Fruit fly (Drosophila melanogaster) whole organism, embryonic: ENCODE results near the gene Gip.

Source experiments
- CG10979 ChIP-seq: fragments of 200-800 bp; sonication (Bioruptor generic); optimal IDR thresholded peaks from 2 replicates; lab custom pipeline; 2018; ENCODE audit warnings: missing biosample characterization, mild to moderate bottlenecking, missing genetic modification characterization, moderate library complexity
- CG15269 ChIP-seq: fragments of 200-800 bp; sonication (Bioruptor generic); optimal IDR thresholded peaks from 2 replicates; lab custom pipeline; 2018; ENCODE audit warnings: missing biosample characterization, mild to moderate bottlenecking, missing genetic modification characterization, moderate library complexity
- CG33557 ChIP-seq: fragments of 200-800 bp; sonication (Bioruptor generic); optimal IDR thresholded peaks from 2 replicates; lab custom pipeline; 2019; ENCODE audit warnings: missing biosample characterization, mild to moderate bottlenecking, missing genetic modification characterization, moderate library complexity
- HLH4C ChIP-seq: fragments of 200-800 bp; sonication (Bioruptor generic); IDR thresholded peaks from 3 replicates; pipeline ENCODE4 v1.3.6; 2022; ENCODE audit warnings: missing biosample characterization, missing genetic modification characterization; ENCODE audit not compliant: partially characterized antibody
- MESR4 ChIP-seq: fragments of 200-800 bp; sonication (Bioruptor generic); optimal IDR thresholded peaks from 2 replicates; lab custom pipeline; 2018; ENCODE audit warnings: missing biosample characterization, mild to moderate bottlenecking, missing genetic modification characterization, moderate library complexity
- Poxn ChIP-seq: fragments of 200-800 bp; sonication (Bioruptor generic); IDR thresholded peaks from 2 replicates; pipeline ENCODE4 v1.3.6; 2022; ENCODE audit warnings: missing biosample characterization, missing genetic modification characterization
- crp ChIP-seq, 2 experiments: fragments of 200-800 bp; sonication (Bioruptor generic); optimal IDR thresholded peaks; 2 replicates in 1 of 2; 3 replicates in 1 of 2; lab custom pipeline; 2017; ENCODE audit warnings: missing biosample characterization in 2 of 2, missing genetic modification characterization in 2 of 2, mild to moderate bottlenecking in 1 of 2, moderate library complexity in 1 of 2
- ham ChIP-seq: fragments of 200-800 bp; sonication (Bioruptor generic); IDR thresholded peaks from 2 replicates; pipeline ENCODE4 v1.3.6; 2022; ENCODE audit warnings: missing biosample characterization, missing genetic modification characterization
- hb ChIP-seq: fragments of 200-800 bp; sonication (Bioruptor generic); IDR thresholded peaks from 3 replicates; pipeline ENCODE4 v1.3.6; 2022; ENCODE audit warnings: missing biosample characterization, missing genetic modification characterization; ENCODE audit not compliant: partially characterized antibody
- hth ChIP-seq: fragments of >200 bp; optimal IDR thresholded peaks from 2 replicates; lab custom pipeline; 2017; ENCODE audit warnings: inconsistent platforms
- kah ChIP-seq: fragments of 200-800 bp; sonication (Bioruptor generic); optimal IDR thresholded peaks from 2 replicates; lab custom pipeline; 2018; ENCODE audit warnings: missing biosample characterization, mild to moderate bottlenecking, missing genetic modification characterization
- lola ChIP-seq, 3 experiments: fragments of >200 bp in 2 of 3; fragments of 200-800 bp in 1 of 3; sonication (Bioruptor generic) in 1 of 3; optimal IDR thresholded peaks; 2 replicates each; lab custom pipeline; 2017 to 2019; ENCODE audit warnings: missing biosample characterization in 3 of 3, missing genetic modification characterization in 3 of 3, mild to moderate bottlenecking in 1 of 3, moderate library complexity in 1 of 3

DNA sequence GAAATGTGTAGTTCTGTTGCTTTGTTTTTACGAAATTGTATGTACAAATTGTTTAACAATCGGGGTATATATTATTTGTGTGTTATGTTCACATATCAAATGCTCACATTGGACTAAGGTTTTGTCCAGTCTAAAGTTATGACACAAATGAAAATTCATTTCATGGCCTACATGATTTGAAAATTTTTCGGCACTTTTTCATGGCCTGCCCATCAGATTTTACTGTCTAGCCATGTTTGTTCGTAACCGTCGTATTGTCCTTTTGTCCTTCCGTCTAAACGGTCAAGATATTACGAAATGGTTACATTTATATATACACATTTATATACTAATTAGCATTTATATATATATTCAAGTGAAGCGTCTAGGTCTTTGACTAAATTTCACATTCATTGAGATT lies 2.0 kb upstream of the Gip start, which contains the start of gene CG15306:
- TF ChIP-seq lola (GFP tag; optimal IDR thresholded peaks at IDR 0.05; lab: Kevin White, UChicago) (no peak), CG15269 (no peak), MESR4 (GFP tag; lab: Kevin White, UChicago) (no peak), crp (GFP tag; optimal IDR thresholded peaks at IDR 0.05; lab: Kevin White, UChicago) (no peak), hb (GFP tag; lab: Robert Waterston, UW) (no peak), Poxn (GFP tag; lab: Robert Waterston, UW) (no peak), CG10979 (tag; lab: Kevin White, UChicago) (no peak), HLH4C (GFP tag; lab: Robert Waterston, UW) (no peak), ham (GFP tag; lab: Robert Waterston, UW) (no peak), kah (GFP tag; lab: Kevin White, UChicago) (no peak), CG33557 (no peak), hth (lab: Kevin White, UChicago) (no peak)
